Worm (Caenorhabditis elegans) whole organism, L3 larva: ENCODE measurements around the gene F09G8.7.

ENCODE experiments used
- ceh-28 ChIP-seq: fragments of 150-350 bp; optimal IDR thresholded peaks from 2 replicates; lab custom pipeline; 2014; ENCODE audit warnings: missing biosample characterization, missing genetic modification reagents, missing genetic modification characterization
- mdl-1 ChIP-seq: fragments of 150-350 bp; optimal IDR thresholded peaks from 2 replicates; lab custom pipeline; 2014; ENCODE audit warnings: missing biosample characterization, missing genetic modification characterization
- nhr-237 ChIP-seq: fragments of 150-350 bp; optimal IDR thresholded peaks from 2 replicates; lab custom pipeline; 2014; ENCODE audit warnings: missing biosample characterization, missing genetic modification characterization
- nhr-77 ChIP-seq: fragments of 150-350 bp; optimal IDR thresholded peaks from 2 replicates; lab custom pipeline; 2014; ENCODE audit warnings: missing biosample characterization, missing genetic modification characterization
- unc-62 ChIP-seq: fragments of 150-350 bp; sonication (generic microtip); optimal IDR thresholded peaks from 4 replicates; lab custom pipeline; 2014; ENCODE audit warnings: missing biosample characterization, missing genetic modification reagents, missing genetic modification characterization
- ztf-11 ChIP-seq: fragments of 150-350 bp; optimal IDR thresholded peaks from 2 replicates; lab custom pipeline; 2014; ENCODE audit warnings: missing biosample characterization, missing genetic modification characterization

ce11 chrIII:8279567-8279966 is 11.4 kb upstream of the F09G8.7 start:
- TF ChIP-seq unc-62 (GFP tag; lab: Kevin White, UChicago) (no peak), nhr-237 (tag; lab: Kevin White, UChicago) (no peak), ztf-11 (no peak), ceh-28 (tag; lab: Kevin White, UChicago) (no peak), mdl-1 (no peak), nhr-77 (tag; lab: Kevin White, UChicago) (no peak)
